Worm (Caenorhabditis elegans) whole organism, dauer: Measurements from ENCODE around the gene C06C3.3.

ENCODE experiments used
- unc-62 ChIP-seq: sonication (generic microtip); optimal IDR thresholded peaks from 2 replicates; lab custom pipeline; 2017; ENCODE audit warnings: missing biosample characterization, missing genetic modification reagents, missing genetic modification characterization

The C06C3.3 gene

DNA sequence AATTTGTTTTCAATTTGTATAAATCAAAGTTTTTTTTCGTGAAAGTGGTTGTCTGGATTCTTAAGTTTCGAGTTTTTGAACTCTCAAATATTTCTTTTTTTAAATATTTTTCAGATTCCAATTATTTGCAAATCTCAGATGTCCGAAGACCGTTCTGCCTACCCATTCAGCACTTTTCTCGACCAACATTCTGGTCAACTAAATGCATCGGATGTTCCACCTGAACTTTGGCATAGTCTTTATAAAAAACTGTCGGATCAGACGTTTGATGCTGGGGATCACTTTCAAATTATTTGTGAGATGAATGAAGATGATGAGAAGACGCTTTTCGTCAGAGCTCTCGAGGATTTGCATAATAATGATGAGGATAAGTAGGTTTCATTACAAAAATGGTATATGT, 33.4 kb downstream of the C06C3.3 start, which contains the start of gene ttll-12:
Gene ttll-12, plus strand, starts transcription at position 139 of the 400 bp plus-strand sequence.
- TF ChIP-seq unc-62 (GFP tag; lab: Kevin White, UChicago), result no peak

DNA sequence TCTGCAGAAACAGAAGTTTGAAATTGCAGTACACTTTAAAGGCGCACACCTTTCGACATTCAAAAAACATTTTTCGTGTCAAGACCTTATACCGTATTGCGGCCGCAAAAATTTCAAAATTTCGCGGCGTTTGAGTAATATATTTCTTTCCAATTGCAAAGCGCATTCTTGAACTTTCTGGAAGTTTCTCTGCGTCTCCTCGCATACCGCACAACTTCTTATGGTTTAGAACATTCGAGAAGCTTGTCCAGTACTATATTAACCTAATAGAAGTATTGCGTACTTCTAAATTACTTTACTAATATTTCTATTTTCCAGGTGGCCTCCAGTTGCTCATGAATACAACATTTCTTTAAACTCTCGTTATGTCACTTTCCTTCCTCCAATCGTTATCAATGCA, 35.6 kb downstream of the C06C3.3 start:
- no peak for TF ChIP-seq unc-62 (GFP tag; lab: Kevin White, UChicago)

DNA sequence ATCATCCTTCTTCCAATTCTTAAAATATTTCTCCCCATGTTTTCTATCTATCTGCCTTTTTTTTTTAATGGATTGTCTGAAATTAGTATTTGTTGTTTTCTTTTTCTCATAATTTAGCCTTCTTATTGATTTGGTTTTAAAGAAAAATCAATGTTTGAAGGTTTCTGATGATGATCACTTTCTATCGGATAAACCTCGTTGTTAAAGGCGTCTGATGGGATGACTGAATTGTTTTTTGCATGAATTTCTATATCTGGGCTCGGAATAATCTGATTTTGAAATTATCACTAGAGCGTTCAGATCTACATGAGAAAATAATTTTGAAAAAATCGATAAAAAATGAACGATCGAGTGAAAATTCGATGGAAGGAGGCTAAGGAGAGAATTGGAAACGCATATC, 38.6 kb downstream of the C06C3.3 start, which contains the start of gene scp-1:
Gene scp-1, plus strand, starts transcription at position 301 of the 400 bp plus-strand sequence.
- TF ChIP-seq unc-62 (GFP tag; lab: Kevin White, UChicago), result no peak

DNA sequence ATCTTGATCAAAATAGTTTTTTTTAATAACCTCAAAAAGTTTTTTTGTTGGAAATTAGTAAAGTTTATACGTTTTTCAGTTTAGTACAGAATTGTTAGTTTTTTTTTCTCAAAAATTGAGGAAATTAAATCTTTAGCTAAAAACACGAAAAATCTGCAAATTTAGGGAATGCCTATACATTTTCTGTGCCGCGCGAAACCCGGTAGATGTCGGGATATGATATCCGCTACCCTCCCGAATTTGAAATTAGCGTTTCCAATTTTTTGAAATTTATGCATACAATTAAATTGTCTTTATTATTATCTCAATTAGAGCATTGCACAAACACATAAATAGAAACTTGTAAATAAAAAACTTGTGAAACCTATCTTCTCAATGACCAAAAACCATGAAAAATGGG, 39.3 kb downstream of the C06C3.3 start:
- no peak for TF ChIP-seq unc-62 (GFP tag; lab: Kevin White, UChicago)

DNA sequence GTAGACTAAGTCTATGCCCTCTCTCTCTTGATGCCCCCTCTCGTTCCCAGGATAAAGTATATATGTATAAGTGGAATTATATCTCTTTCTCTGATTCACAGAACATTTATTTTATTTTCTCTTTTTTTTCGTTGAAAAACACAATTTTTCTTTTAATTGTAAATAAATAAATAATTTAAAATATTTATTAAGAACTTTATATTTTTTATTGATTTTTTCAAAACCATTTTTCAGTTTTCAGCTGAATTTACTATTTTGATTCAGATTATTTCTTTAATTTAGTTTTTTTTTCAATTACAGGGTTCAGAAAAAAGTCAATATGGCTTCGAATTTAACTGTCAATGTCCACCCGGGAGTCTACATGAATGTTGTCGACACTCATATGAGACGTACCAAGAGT, 41.0 kb downstream of the C06C3.3 start, which contains the start of gene eif-3.F:
Gene eif-3.F, plus strand, starts transcription at position 301 of the 400 bp plus-strand sequence.
- no peak for TF ChIP-seq unc-62 (GFP tag; lab: Kevin White, UChicago)

DNA sequence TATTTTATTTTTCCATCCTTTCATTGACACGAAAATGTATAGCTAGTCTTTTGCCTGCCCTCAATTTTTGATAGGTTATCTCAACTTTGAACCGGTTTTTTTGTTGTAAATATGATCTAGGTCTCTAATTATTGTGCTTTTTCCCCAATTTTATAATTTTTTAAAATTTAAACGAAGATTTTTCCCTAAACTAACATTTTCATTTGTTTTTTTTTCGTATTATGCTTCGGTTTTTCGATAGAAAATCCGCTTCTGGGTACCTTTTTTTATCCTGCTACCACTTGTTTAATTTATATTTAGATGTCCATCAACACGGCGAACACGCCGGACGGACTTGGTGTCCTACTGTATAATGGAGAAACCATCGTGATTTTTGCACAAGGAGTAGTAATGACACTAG, 42.8 kb downstream of the C06C3.3 start, which contains the start of gene wbp-2:
Gene wbp-2, plus strand, starts transcription at position 301 of the 400 bp plus-strand sequence.
- no peak for TF ChIP-seq unc-62 (GFP tag; lab: Kevin White, UChicago)

DNA sequence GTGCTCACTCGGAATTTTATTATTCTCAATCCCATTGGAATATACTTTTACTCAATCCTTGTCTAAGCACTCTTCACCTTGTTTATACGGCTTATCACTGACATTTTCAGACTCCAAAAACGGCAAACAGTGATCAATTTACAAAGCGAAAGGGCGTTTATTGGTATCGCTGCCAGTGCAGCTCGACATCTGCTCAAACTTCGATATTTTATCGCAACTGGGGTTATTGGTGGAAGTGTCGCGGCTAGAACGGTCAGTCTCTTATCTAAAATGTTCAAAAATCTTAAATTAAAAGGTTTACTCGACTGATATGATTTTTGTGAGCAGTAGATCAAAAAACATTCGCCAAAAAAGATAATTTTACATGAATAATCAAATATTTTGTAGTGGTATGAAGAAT, 46.7 kb downstream of the C06C3.3 start:
- no peak for TF ChIP-seq unc-62 (GFP tag; lab: Kevin White, UChicago)

DNA sequence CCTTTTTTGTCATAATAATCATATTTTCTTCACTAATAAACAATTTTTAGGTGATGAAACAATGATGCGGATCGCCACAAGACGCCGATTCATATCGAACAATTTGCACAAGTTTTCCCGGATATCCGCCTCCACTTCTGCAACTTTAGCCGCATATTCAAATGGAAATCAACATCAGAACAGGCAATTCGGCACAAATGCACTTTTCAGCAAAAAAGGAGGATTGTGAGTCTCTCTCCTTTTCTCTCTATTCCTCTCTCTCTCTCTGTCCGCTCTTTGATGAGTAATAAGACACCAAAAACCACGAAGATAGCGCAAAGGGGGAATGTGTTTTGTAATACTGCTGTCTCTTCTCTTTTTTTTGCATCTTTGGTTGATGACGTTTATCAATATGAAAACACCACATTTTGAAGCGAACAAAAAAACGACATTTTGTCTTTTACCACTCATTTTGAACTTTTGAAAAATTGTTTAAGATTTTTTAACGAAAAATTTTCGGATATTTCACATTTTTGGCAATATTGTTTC, 47.4 kb downstream of the C06C3.3 start, which contains the start of gene eat-3:
Gene eat-3, plus strand, starts transcription at position 51 of the 528 bp plus-strand sequence.
- no peak for TF ChIP-seq unc-62 (GFP tag; lab: Kevin White, UChicago)

DNA sequence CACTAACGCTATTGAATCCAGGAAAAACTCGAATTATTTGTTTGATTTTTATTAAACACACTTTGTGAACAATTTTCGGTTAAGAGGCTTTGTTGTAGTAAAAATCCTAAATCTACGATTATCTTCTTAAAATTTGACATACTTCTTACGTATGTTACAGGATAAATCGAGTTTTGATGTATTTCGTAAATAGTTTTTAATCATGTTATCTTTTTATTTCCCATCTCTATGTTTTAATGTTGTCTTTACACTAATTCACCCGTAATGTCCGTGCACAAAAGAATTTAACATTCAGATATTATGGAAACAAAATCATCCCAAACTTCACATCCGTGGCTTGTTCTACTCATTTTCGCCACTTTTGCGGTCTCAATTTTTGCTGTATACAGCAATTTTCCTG, 48.6 kb downstream of the C06C3.3 start, which contains the start of gene egli-1:
Gene egli-1, plus strand, starts transcription at position 301 of the 400 bp plus-strand sequence.
- no peak for TF ChIP-seq unc-62 (GFP tag; lab: Kevin White, UChicago)

DNA sequence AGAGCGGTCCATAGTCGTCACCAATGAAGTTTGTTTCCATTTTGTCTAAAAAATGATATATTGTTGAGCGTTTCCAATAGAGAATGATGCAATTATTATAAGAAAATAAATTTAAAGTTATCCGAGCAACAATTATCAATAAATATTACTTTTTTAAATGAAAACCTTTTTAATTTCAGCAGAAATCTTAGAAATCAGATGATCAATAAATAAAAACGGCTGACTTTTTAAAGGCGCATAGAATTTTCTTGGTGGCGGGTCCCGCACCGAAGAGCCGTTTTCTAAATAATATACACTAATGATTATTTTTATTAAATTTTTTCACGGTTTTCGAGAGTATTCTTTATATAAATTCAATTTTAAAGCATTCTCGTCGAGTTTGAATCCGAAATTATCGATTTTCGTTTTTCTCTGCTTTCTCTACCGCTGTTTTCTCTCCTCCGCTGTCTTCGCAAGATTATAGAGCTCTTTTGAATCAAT, 49.4 kb downstream of the C06C3.3 start, which contains the start of gene rab-39:
Gene rab-39, minus strand, starts transcription at position 51 of the 480 bp plus-strand sequence.
- TF ChIP-seq unc-62 (GFP tag; lab: Kevin White, UChicago), result no peak
